Worm (Caenorhabditis elegans) whole organism, midembryonic: ENCODE results near the gene atx-3.

Experiments used
- T22C8.4 ChIP-seq: fragments of 200-800 bp; sonication (Bioruptor generic); IDR thresholded peaks from 2 replicates; pipeline ENCODE4 v1.3.6; 2022; ENCODE audit warnings: missing genetic modification characterization, missing compliant biosample characterization
- flt-1 ChIP-seq: fragments of 200-800 bp; sonication (Bioruptor generic); IDR thresholded peaks from 2 replicates; pipeline ENCODE4 v1.3.6; 2022; ENCODE audit warnings: missing genetic modification characterization, missing compliant biosample characterization
- ref-1 ChIP-seq: fragments of 200-800 bp; sonication (Bioruptor generic); conservative IDR thresholded peaks from 2 replicates; pipeline ENCODE4 v1.3.6; 2022; ENCODE audit warnings: missing genetic modification reagents, missing genetic modification characterization, missing compliant biosample characterization

DNA sequence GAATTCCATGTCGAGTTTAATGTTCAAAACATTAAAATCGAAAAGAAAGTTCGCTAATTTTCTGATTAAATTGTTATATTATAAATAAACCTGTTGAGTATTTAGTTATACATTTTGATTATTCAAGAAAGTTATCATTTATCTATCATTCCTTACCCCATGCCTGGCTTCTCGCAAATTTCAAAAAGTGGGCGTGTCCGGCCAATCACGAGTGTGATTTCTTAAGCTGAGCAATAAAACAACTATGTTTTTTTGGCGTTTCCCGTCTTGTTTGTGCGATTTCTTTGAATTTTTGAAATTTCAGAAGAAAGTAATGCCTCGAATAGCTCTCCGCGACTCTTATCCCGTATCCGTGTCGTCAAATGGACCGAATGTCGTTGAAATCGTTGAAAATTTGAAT lies 4.6 kb downstream of the atx-3 start, which contains the start of gene fbxa-94:
- no peak for TF ChIP-seq flt-1 (GFP tag; lab: Robert Waterston, UW)
- TF ChIP-seq ref-1 (GFP tag; lab: Robert Waterston, UW) = no peak
- TF ChIP-seq T22C8.4 = no peak
